Fruit fly (Drosophila melanogaster): ENCODE results near the gene Ddrgk1.

The Ddrgk1 gene

DNA sequence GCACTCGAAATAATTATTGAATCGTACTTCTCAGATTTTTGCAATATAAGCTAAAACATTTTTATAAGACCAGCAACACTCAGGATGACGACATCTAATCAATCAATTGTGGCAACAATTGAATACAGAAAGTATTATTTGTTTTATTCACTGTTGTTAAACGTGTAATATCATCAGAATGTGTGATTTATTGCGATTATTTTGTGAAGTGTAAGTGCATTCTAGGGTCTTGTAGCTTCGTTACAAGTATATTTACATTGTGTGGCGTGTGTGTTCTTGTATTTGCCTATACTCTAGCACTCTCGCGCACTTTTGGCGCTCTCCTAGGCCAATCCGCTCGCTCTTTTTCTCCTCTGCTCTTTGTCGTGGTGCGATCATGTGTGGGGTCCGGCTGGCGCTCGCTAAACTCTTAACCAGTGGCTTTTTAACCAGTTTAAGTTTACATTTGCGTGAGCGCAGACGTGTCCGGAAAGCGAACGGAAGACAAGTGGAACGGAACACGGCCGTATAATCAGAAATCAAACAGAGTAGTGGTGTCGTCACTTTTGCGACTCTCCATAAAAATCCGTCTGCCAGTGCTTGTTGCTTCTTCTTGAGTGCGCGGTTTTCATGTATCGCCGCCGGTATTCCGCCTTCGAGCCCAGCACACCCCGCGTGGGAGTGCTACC is 10.2 kb upstream of the Ddrgk1 start (continued):
- TF ChIP-seq Eip93F (GFP tag; optimal IDR thresholded peaks at IDR 0.05) = peak; percentile 73
- TF ChIP-seq CG7368 (GFP tag; optimal IDR thresholded peaks at IDR 0.05) = peak; percentile 84
- TF ChIP-seq CG4318 (GFP tag; optimal IDR thresholded peaks at IDR 0.05) = peak; percentile 94
- peak; percentile 99 for TF ChIP-seq Eip78C (GFP tag)
- TF ChIP-seq Met (GFP tag; optimal IDR thresholded peaks at IDR 0.05) = peak; percentile 88
- TF ChIP-seq fd59A (GFP tag; optimal IDR thresholded peaks at IDR 0.05) = peak; percentile 89
- peak; percentile 86 for TF ChIP-seq CG8632 (GFP tag; optimal IDR thresholded peaks at IDR 0.05)
- TF ChIP-seq CG16779 (tag; optimal IDR thresholded peaks at IDR 0.05) = peak; percentile 83
- peak; percentile 55 for TF ChIP-seq vri (GFP tag; optimal IDR thresholded peaks at IDR 0.05)
- TF ChIP-seq spab (GFP tag; optimal IDR thresholded peaks at IDR 0.05) = peak; percentile 88
- peak; percentile 95 for TF ChIP-seq CG11762 (GFP tag; optimal IDR thresholded peaks at IDR 0.05; ENCODE audit: insufficient read depth)
- TF ChIP-seq CG6276 (GFP tag; optimal IDR thresholded peaks at IDR 0.05) = peak; percentile 93
- peak; percentile 88 for TF ChIP-seq CG11294 (GFP tag; IDR thresholded peaks at IDR 0.05)
- TF ChIP-seq CG31627 (GFP tag; optimal IDR thresholded peaks at IDR 0.05) = peak; percentile 87
- peak; percentile 10 for TF ChIP-seq Hr38 (GFP tag; optimal IDR thresholded peaks at IDR 0.05)
- TF ChIP-seq CG3919 (GFP tag; optimal IDR thresholded peaks at IDR 0.05) = peak; percentile 93
- TF ChIP-seq CG32006 (GFP tag; optimal IDR thresholded peaks at IDR 0.05) = peak; percentile 98
- peak; percentile 91 for TF ChIP-seq esn (GFP tag; optimal IDR thresholded peaks at IDR 0.05)
- TF ChIP-seq OdsH (GFP tag; optimal IDR thresholded peaks at IDR 0.05) = peak; percentile 95
- TF ChIP-seq CG15336 (GFP tag; IDR thresholded peaks at IDR 0.05) = peak; percentile 95
- TF ChIP-seq fd85E (GFP tag; optimal IDR thresholded peaks at IDR 0.05) = peak; percentile 77
- TF ChIP-seq Ets21C (GFP tag; optimal IDR thresholded peaks at IDR 0.05) = peak; percentile 70
- TF ChIP-seq CG1621 (tag; optimal IDR thresholded peaks at IDR 0.05) = peak; percentile 84
- peak; percentile 85 for TF ChIP-seq CG11902 (GFP tag; optimal IDR thresholded peaks at IDR 0.05)
- peak; percentile 97 for TF ChIP-seq Hr4 (GFP tag; optimal IDR thresholded peaks at IDR 0.05)
- peak; percentile 84 for TF ChIP-seq CG8319 (GFP tag; optimal IDR thresholded peaks at IDR 0.05)
- TF ChIP-seq Gug (GFP tag; IDR thresholded peaks at IDR 0.05) = peak; percentile 91
- TF ChIP-seq CG10631 (GFP tag; optimal IDR thresholded peaks at IDR 0.05) = peak; percentile 93
- peak; percentile 84 to 97 for TF ChIP-seq salr (GFP tag; optimal IDR thresholded peaks at IDR 0.05)
- peak; percentile 13 for TF ChIP-seq Blimp-1 (GFP tag; optimal IDR thresholded peaks at IDR 0.05)
- peak; percentile 91 for TF ChIP-seq eg (GFP tag; IDR thresholded peaks at IDR 0.05)
- TF ChIP-seq net (GFP tag; optimal IDR thresholded peaks at IDR 0.05) = peak; percentile 93
- peak; percentile 75 for TF ChIP-seq CG9139 (GFP tag; optimal IDR thresholded peaks at IDR 0.05)
- peak; percentile 81 to 85 for TF ChIP-seq ss (GFP tag; optimal IDR thresholded peaks at IDR 0.05)
- peak; percentile 81 for TF ChIP-seq CG6808 (GFP tag; optimal IDR thresholded peaks at IDR 0.05)
- peak; percentile 91 for TF ChIP-seq dac (GFP tag; optimal IDR thresholded peaks at IDR 0.05)

DNA sequence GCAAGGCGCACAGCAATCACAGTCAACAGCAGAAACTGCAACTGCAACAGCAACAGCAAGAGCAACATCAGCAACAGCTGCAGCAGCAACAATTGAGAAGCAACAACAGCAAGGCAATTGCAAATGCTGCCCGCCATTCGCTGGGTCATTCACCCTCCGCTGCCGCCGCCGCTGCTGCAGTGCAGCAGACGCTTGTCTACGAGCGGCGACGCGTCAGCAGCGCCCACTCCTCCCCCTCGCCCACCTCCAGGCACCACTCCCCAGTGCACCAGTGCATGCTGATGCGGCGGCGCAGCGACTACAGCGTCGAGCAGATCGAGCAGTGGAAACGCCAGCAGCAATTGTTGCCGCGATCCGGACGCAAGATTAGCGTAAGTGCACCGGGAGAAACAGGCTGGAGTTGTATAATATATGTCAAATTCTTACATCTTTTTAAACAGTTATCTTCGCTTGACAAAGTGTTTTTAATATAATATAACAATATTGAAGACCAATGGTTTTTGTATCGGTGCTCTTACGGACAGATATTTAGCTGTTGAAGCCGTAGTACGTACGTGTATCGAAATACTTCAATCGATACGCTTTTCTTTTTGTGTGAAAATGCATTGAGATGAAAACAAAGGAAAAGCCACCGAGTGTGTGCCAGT is 9.1 kb upstream of the Ddrgk1 start:
- peak; percentile 91 for TF ChIP-seq CG8119 (GFP tag; IDR thresholded peaks at IDR 0.05)
- peak; percentile 12 for TF ChIP-seq vri (GFP tag; optimal IDR thresholded peaks at IDR 0.05)
- peak; percentile 83 for TF ChIP-seq svp (GFP tag)
- peak; percentile 64 for TF ChIP-seq CG3032 (tag; optimal IDR thresholded peaks at IDR 0.05)
- TF ChIP-seq Sox14 (GFP tag; optimal IDR thresholded peaks at IDR 0.05) = peak; percentile 87
- TF ChIP-seq Lpt (GFP tag; optimal IDR thresholded peaks at IDR 0.05) = peak; percentile 84
- peak; percentile 51 for TF ChIP-seq Eip93F (GFP tag; optimal IDR thresholded peaks at IDR 0.05)
- TF ChIP-seq CG9139 (GFP tag; optimal IDR thresholded peaks at IDR 0.05) = no peak
- TF ChIP-seq CG34406 (GFP tag; optimal IDR thresholded peaks at IDR 0.05) = peak; percentile 64
- no peak for TF ChIP-seq Hr38 (GFP tag; optimal IDR thresholded peaks at IDR 0.05)
- TF ChIP-seq CG1621 (tag; optimal IDR thresholded peaks at IDR 0.05) = peak; percentile 70
- peak; percentile 46 for TF ChIP-seq CG11902 (GFP tag; optimal IDR thresholded peaks at IDR 0.05)
- TF ChIP-seq Sox15 (GFP tag; optimal IDR thresholded peaks at IDR 0.05) = peak; percentile 44
- peak; percentile 44 for TF ChIP-seq CG31627 (GFP tag; optimal IDR thresholded peaks at IDR 0.05)
- TF ChIP-seq eg (GFP tag; IDR thresholded peaks at IDR 0.05) = peak; percentile 91
- TF ChIP-seq dsx (GFP tag; optimal IDR thresholded peaks at IDR 0.05; ENCODE audit: poor library complexity, severe bottlenecking) = peak; percentile 38
- TF ChIP-seq Blimp-1 (GFP tag; optimal IDR thresholded peaks at IDR 0.05) = no peak
- no peak for TF ChIP-seq fkh (GFP tag; optimal IDR thresholded peaks at IDR 0.05)
- TF ChIP-seq cyc (GFP tag; optimal IDR thresholded peaks at IDR 0.05) = peak; percentile 15
- TF ChIP-seq Met (GFP tag; optimal IDR thresholded peaks at IDR 0.05) = peak; percentile 54
- peak; percentile 93 for TF ChIP-seq Eip78C (GFP tag)
- TF ChIP-seq fd85E (GFP tag; optimal IDR thresholded peaks at IDR 0.05) = no peak
- peak; percentile 64 for TF ChIP-seq fd59A (GFP tag; optimal IDR thresholded peaks at IDR 0.05)
- TF ChIP-seq CG16779 (tag; optimal IDR thresholded peaks at IDR 0.05) = peak; percentile 64
- peak; percentile 93 for TF ChIP-seq Hr4 (GFP tag; optimal IDR thresholded peaks at IDR 0.05)
- TF ChIP-seq topi (GFP tag; optimal IDR thresholded peaks at IDR 0.05) = peak; percentile 70

Measured in whole organism, prepupa.